Fruit fly (Drosophila melanogaster): ENCODE data around the gene Mcr.

The Mcr gene

dm6 chr2L:8042645-8043281 lies 40.0 kb downstream of the Mcr start, which contains the start of gene RpL36A (continued):
- TF ChIP-seq nom (GFP tag; optimal IDR thresholded peaks at IDR 0.05) (peak; percentile 77), Nf-YA (GFP tag; IDR thresholded peaks at IDR 0.05) (0 out of 2 replicates have a peak, but pooled peaks have one; percentile 18), CG31388 (GFP tag; optimal IDR thresholded peaks at IDR 0.05) (no peak), CG7745 (tag; optimal IDR thresholded peaks at IDR 0.05) (peak; percentile 34), esg (GFP tag; conservative IDR thresholded peaks at IDR 0.05) (no peak), CG7963 (GFP tag; IDR thresholded peaks at IDR 0.05; ENCODE audit: partially characterized antibody) (peak; percentile 91), CG33557 (GFP tag; optimal IDR thresholded peaks at IDR 0.05) (peak; percentile 37), gsb-n (tag; optimal IDR thresholded peaks at IDR 0.05) (no peak), grau (tag; optimal IDR thresholded peaks at IDR 0.05) (peak; percentile 60), CG4820 (GFP tag; optimal IDR thresholded peaks at IDR 0.05) (no peak), CG13894 (tag; optimal IDR thresholded peaks at IDR 0.05) (no peak), CG2875 (GFP tag; optimal IDR thresholded peaks at IDR 0.05) (peak; percentile 62), pzg (GFP tag; optimal IDR thresholded peaks at IDR 0.05) (peak; percentile 75), CG4328 (GFP tag; optimal IDR thresholded peaks at IDR 0.05) (peak; percentile 55), Hr3 (GFP tag; optimal IDR thresholded peaks at IDR 0.05) (no peak), ems (GFP tag; optimal IDR thresholded peaks at IDR 0.05) (peak; percentile 41), Atf6 (GFP tag; IDR thresholded peaks at IDR 0.05) (peak; percentile 44; the same call in 1 of the 2 replicates), pb (GFP tag; optimal IDR thresholded peaks at IDR 0.05) (peak; percentile 34), Trl (optimal IDR thresholded peaks at IDR 0.05) (no peak), Trl (GFP tag; optimal IDR thresholded peaks at IDR 0.05) (peak; percentile 27), CG16863 (GFP tag; optimal IDR thresholded peaks at IDR 0.05) (no peak), jigr1 (GFP tag; IDR thresholded peaks at IDR 0.05) (no peak), gcm2 (GFP tag; optimal IDR thresholded peaks at IDR 0.05) (peak; percentile 47), Asciz (GFP tag; optimal IDR thresholded peaks at IDR 0.05) (no peak), CG3163 (GFP tag; optimal IDR thresholded peaks at IDR 0.05) (peak; percentile 34), trem (tag; optimal IDR thresholded peaks at IDR 0.05) (peak; percentile 32), CG1529 (GFP tag; optimal IDR thresholded peaks at IDR 0.05) (peak; percentile 29), B-H1 (GFP tag; IDR thresholded peaks at IDR 0.05) (peak; percentile 27; the same call in 1 of the 3 replicates), p53 (GFP tag; optimal IDR thresholded peaks at IDR 0.05) (peak; percentile 46), CG17829 (tag; optimal IDR thresholded peaks at IDR 0.05) (peak; percentile 10), YL-1 (GFP tag; optimal IDR thresholded peaks at IDR 0.05) (peak; percentile 91), prd (optimal IDR thresholded peaks at IDR 0.05) (no peak), prd (GFP tag; IDR thresholded peaks at IDR 0.05) (no peak), CG5953 (GFP tag; IDR thresholded peaks at IDR 0.05) (no peak; the same call in 1 of the 2 replicates), CG10274 (GFP tag; optimal IDR thresholded peaks at IDR 0.05) (no peak), zfh1 (GFP tag; IDR thresholded peaks at IDR 0.05) (peak; percentile 73), CG1647 (GFP tag; optimal IDR thresholded peaks at IDR 0.05) (no peak), CG34376 (GFP tag; optimal IDR thresholded peaks at IDR 0.05) (peak; percentile 85), CG14710 (tag; optimal IDR thresholded peaks at IDR 0.05) (peak; percentile 64), Bgb (GFP tag; IDR thresholded peaks at IDR 0.05; ENCODE audit: partially characterized antibody) (peak; percentile 97), row (GFP tag; IDR thresholded peaks at IDR 0.05) (peak; percentile 74), pho (GFP tag; optimal IDR thresholded peaks at IDR 0.05) (peak; percentile 54), slp2 (GFP tag; optimal IDR thresholded peaks at IDR 0.05) (peak; percentile 33), lab (GFP tag; optimal IDR thresholded peaks at IDR 0.05) (peak; percentile 77), sd (tag; optimal IDR thresholded peaks at IDR 0.05) (peak; percentile 16), CG6254 (GFP tag; optimal IDR thresholded peaks at IDR 0.05) (no peak), TFAM (GFP tag; optimal IDR thresholded peaks at IDR 0.05) (no peak), NFAT (GFP tag; IDR thresholded peaks at IDR 0.05) (peak; percentile 82), C15 (GFP tag; IDR thresholded peaks at IDR 0.05) (0 out of 3 replicates have a peak, but pooled peaks have one; percentile 11), lbe (GFP tag; optimal IDR thresholded peaks at IDR 0.05) (no peak)
